Worm (Caenorhabditis elegans) whole organism, L4 larva: ENCODE data around the gene ilys-4.

Experiments
- F44E2.7 ChIP-seq: fragments of 200-800 bp; sonication (Bioruptor generic); IDR thresholded peaks from 2 replicates; pipeline ENCODE4 v2.1.2; 2022; ENCODE audit warnings: missing genetic modification characterization, missing compliant biosample characterization
- F49E8.2 ChIP-seq: sonication (generic microtip); optimal IDR thresholded peaks from 2 replicates; lab custom pipeline; 2016; ENCODE audit warnings: missing compliant biosample characterization, mild to moderate bottlenecking, missing genetic modification characterization, borderline replicate concordance
- R02D3.7 ChIP-seq: fragments of 150-350 bp; sonication (generic microtip); optimal IDR thresholded peaks from 3 replicates; lab custom pipeline; 2014; ENCODE audit warnings: missing biosample characterization, missing genetic modification characterization
- T20F7.1 ChIP-seq: fragments of 200-800 bp; sonication (Bioruptor generic); optimal IDR thresholded peaks from 2 replicates; lab custom pipeline; 2018; ENCODE audit warnings: mild to moderate bottlenecking, missing genetic modification characterization, missing compliant biosample characterization
- T26A8.4 ChIP-seq: fragments of 200-800 bp; sonication (Bioruptor generic); IDR thresholded peaks from 2 replicates; pipeline ENCODE4 v1.3.6; 2022; ENCODE audit warnings: missing genetic modification characterization, missing compliant biosample characterization
- Y48G9A.11 ChIP-seq: fragments of 200-800 bp; sonication (Bioruptor generic); IDR thresholded peaks from 2 replicates; pipeline ENCODE4 v1.3.6; 2022; ENCODE audit warnings: missing genetic modification reagents, missing genetic modification characterization, missing compliant biosample characterization
- Y75B8A.6 ChIP-seq: fragments of 200-800 bp; sonication (Bioruptor generic); IDR thresholded peaks from 2 replicates; pipeline ENCODE4 v1.3.6; 2022; ENCODE audit warnings: missing genetic modification reagents, missing genetic modification characterization, missing compliant biosample characterization
- ZK337.2 ChIP-seq: fragments of 200-800 bp; sonication (Bioruptor generic); IDR thresholded peaks from 2 replicates; pipeline ENCODE4 v1.3.6; 2022; ENCODE audit warnings: missing genetic modification reagents, missing genetic modification characterization, missing compliant biosample characterization
- aha-1 ChIP-seq: fragments of 150-350 bp; peaks from one replicate; lab custom pipeline; 2014; ENCODE audit warnings: missing biosample characterization, missing genetic modification characterization
- aly-2 ChIP-seq: sonication (generic microtip); optimal IDR thresholded peaks from 2 replicates; lab custom pipeline; 2018; ENCODE audit warnings: missing biosample characterization, missing genetic modification characterization
- ama-1 ChIP-seq: fragments of 150-350 bp; optimal IDR thresholded peaks from 2 replicates; lab custom pipeline; 2014; ENCODE audit warnings: inconsistent platforms, mixed read lengths
- attf-4 ChIP-seq: sonication (generic microtip); optimal IDR thresholded peaks from 3 replicates; lab custom pipeline; 2017; ENCODE audit warnings: missing biosample characterization, missing genetic modification characterization
- ceh-20 ChIP-seq: fragments of 200-800 bp; sonication (Bioruptor generic); IDR thresholded peaks from 2 replicates; pipeline ENCODE4 v1.3.6; 2022; ENCODE audit warnings: missing genetic modification reagents, missing genetic modification characterization, missing compliant biosample characterization
- ceh-32 ChIP-seq: sonication (generic microtip); optimal IDR thresholded peaks from 2 replicates; lab custom pipeline; 2016; ENCODE audit warnings: mild to moderate bottlenecking, missing genetic modification characterization, missing compliant biosample characterization; ENCODE audit not compliant: poor library complexity
- ces-1 ChIP-seq: fragments of 150-350 bp; sonication (generic microtip); optimal IDR thresholded peaks from 4 replicates; lab custom pipeline; 2014; ENCODE audit warnings: missing biosample characterization, missing genetic modification reagents, missing genetic modification characterization
- dmd-6 ChIP-seq: fragments of 200-800 bp; sonication (Bioruptor generic); IDR thresholded peaks from 2 replicates; pipeline ENCODE4 v1.3.6; 2022; ENCODE audit warnings: missing genetic modification reagents, missing genetic modification characterization, missing compliant biosample characterization
- dmd-9 ChIP-seq: fragments of 200-800 bp; sonication (Bioruptor generic); IDR thresholded peaks from 2 replicates; pipeline ENCODE4 v1.3.6; 2022; ENCODE audit warnings: missing genetic modification reagents, missing genetic modification characterization, missing compliant biosample characterization
- duxl-1 ChIP-seq: sonication (generic microtip); optimal IDR thresholded peaks from 2 replicates; lab custom pipeline; 2016; ENCODE audit warnings: mild to moderate bottlenecking, missing genetic modification characterization, moderate library complexity, missing compliant biosample characterization; ENCODE audit not compliant: poor library complexity
- hmg-1.1 ChIP-seq: fragments of 200-800 bp; sonication (Bioruptor generic); IDR thresholded peaks from 2 replicates; pipeline ENCODE4 v1.3.6; 2022; ENCODE audit warnings: missing genetic modification reagents, missing genetic modification characterization, missing compliant biosample characterization
- lin-1 ChIP-seq: fragments of 200-800 bp; sonication (Bioruptor generic); IDR thresholded peaks from 2 replicates; pipeline ENCODE4 v1.3.6; 2022; ENCODE audit warnings: missing genetic modification reagents, missing genetic modification characterization, missing compliant biosample characterization
- lir-3 ChIP-seq: sonication (generic microtip); optimal IDR thresholded peaks from 2 replicates; lab custom pipeline; 2016; ENCODE audit warnings: mild to moderate bottlenecking, missing genetic modification characterization, missing compliant biosample characterization
- madf-5 ChIP-seq, 2 experiments: fragments of 200-800 bp; sonication (Bioruptor generic); IDR thresholded peaks; 2 replicates each; pipeline ENCODE4 v1.3.6; 2022; ENCODE audit warnings: missing compliant biosample characterization in 2 of 2, missing genetic modification characterization in 2 of 2
- madf-9 ChIP-seq: fragments of 200-800 bp; sonication (Bioruptor generic); conservative IDR thresholded peaks from 2 replicates; pipeline ENCODE4 v1.3.6; 2022; ENCODE audit warnings: missing genetic modification reagents, missing genetic modification characterization, missing compliant biosample characterization
- mxl-2 ChIP-seq: fragments of 200-800 bp; sonication (Bioruptor generic); conservative IDR thresholded peaks from 2 replicates; pipeline ENCODE4 v1.3.6; 2022; ENCODE audit warnings: missing genetic modification reagents, missing genetic modification characterization, missing compliant biosample characterization
- mxl-3 ChIP-seq: fragments of 200-800 bp; sonication (Bioruptor generic); optimal IDR thresholded peaks from 2 replicates; lab custom pipeline; 2018; ENCODE audit warnings: mild to moderate bottlenecking, missing genetic modification characterization, missing compliant biosample characterization
- nhr-10 ChIP-seq: fragments of 150-350 bp; optimal IDR thresholded peaks from 2 replicates; lab custom pipeline; 2014; ENCODE audit warnings: missing biosample characterization, missing genetic modification characterization
- nhr-102 ChIP-seq: sonication (generic microtip); optimal IDR thresholded peaks from 2 replicates; lab custom pipeline; 2016; ENCODE audit warnings: mild to moderate bottlenecking, missing genetic modification characterization, moderate library complexity, missing compliant biosample characterization
- nhr-11 ChIP-seq: fragments of 150-350 bp; optimal IDR thresholded peaks from 2 replicates; lab custom pipeline; 2014; ENCODE audit warnings: missing biosample characterization, missing genetic modification characterization
- nhr-25 ChIP-seq: sonication (generic microtip); optimal IDR thresholded peaks from 2 replicates; lab custom pipeline; 2017; ENCODE audit warnings: missing genetic modification characterization, mild to moderate bottlenecking, missing compliant biosample characterization, antibody characterized with exemption, moderate library complexity, borderline replicate concordance; ENCODE audit not compliant: insufficient read depth
- nhr-28 ChIP-seq: fragments of 150-350 bp; optimal IDR thresholded peaks from 2 replicates; lab custom pipeline; 2014; ENCODE audit warnings: missing biosample characterization, missing genetic modification characterization
- nhr-42 ChIP-seq: fragments of 200-800 bp; sonication (Bioruptor generic); IDR thresholded peaks from 2 replicates; pipeline ENCODE4 v1.3.6; 2022; ENCODE audit warnings: missing genetic modification characterization, missing compliant biosample characterization
- nhr-6 ChIP-seq: fragments of 150-350 bp; optimal IDR thresholded peaks from 2 replicates; lab custom pipeline; 2014; ENCODE audit warnings: missing biosample characterization, missing genetic modification characterization
- nhr-77 ChIP-seq: fragments of 150-350 bp; optimal IDR thresholded peaks from 2 replicates; lab custom pipeline; 2014; ENCODE audit warnings: missing biosample characterization, missing genetic modification characterization
- sdz-12 ChIP-seq: fragments of 200-800 bp; sonication (Bioruptor generic); optimal IDR thresholded peaks from 2 replicates; lab custom pipeline; 2018; ENCODE audit warnings: mild to moderate bottlenecking, missing genetic modification characterization, missing compliant biosample characterization
- set-16 ChIP-seq: fragments of 200-800 bp; sonication (Bioruptor generic); IDR thresholded peaks from 2 replicates; pipeline ENCODE4 v1.3.6; 2022; ENCODE audit warnings: missing genetic modification reagents, missing genetic modification characterization, missing compliant biosample characterization
- skn-1 ChIP-seq: fragments of 150-350 bp; optimal IDR thresholded peaks from 2 replicates; lab custom pipeline; 2014; ENCODE audit warnings: missing biosample characterization, missing genetic modification characterization
- snpc-1.2 ChIP-seq: fragments of 200-800 bp; sonication (Bioruptor generic); IDR thresholded peaks from 2 replicates; pipeline ENCODE4 v1.3.6; 2022; ENCODE audit warnings: missing genetic modification reagents, missing genetic modification characterization, missing compliant biosample characterization
- tra-1 ChIP-seq: fragments of 200-800 bp; sonication (Bioruptor generic); IDR thresholded peaks from 2 replicates; pipeline ENCODE4 v1.3.6; 2022; ENCODE audit warnings: missing genetic modification reagents, missing genetic modification characterization, missing compliant biosample characterization
- unc-62 ChIP-seq, 3 experiments: fragments of 150-350 bp in 1 of 3; sonication (generic microtip); optimal IDR thresholded peaks in 2 of 3; peaks in 1 of 3; 1 replicate in 1 of 3; 2 replicates in 2 of 3; lab custom pipeline; 2014 to 2017; ENCODE audit warnings: missing biosample characterization in 3 of 3, missing genetic modification characterization in 3 of 3, missing genetic modification reagents in 3 of 3, missing genotype in 1 of 3
- zag-1 ChIP-seq: fragments of 150-350 bp; optimal IDR thresholded peaks from 2 replicates; lab custom pipeline; 2014; ENCODE audit warnings: missing biosample characterization, missing genetic modification characterization
- zip-11 ChIP-seq: fragments of 200-800 bp; sonication (Bioruptor generic); IDR thresholded peaks from 2 replicates; pipeline ENCODE4 v1.3.6; 2022; ENCODE audit warnings: missing genetic modification characterization, missing compliant biosample characterization
- zip-2 ChIP-seq: fragments of 150-350 bp; optimal IDR thresholded peaks from 2 replicates; lab custom pipeline; 2014; ENCODE audit warnings: missing biosample characterization, missing genetic modification characterization

ilys-4 gene

DNA sequence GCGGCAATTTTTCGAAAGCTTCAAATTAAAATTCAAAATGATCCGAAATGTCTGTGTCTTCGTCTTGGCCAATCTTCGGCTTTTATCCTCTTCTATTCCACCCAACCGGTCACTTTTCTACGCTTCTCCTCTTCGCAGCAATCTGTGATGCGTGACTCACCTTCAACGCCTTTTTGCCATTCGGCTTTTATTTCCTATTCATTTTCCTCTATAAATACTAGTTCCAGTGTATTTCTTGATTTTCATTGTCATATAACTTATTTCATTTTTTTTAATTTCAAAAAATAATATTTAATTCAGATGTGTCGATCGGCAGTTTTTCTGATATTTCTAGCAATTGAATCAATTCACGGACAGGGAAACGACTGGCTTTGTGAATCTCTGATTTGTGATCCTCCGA, 22.8 kb upstream of the ilys-4 start, which contains the start of gene C49H3.16:
Gene C49H3.16, plus strand, starts transcription at position 301 of the 400 bp plus-strand sequence.
- TF ChIP-seq T26A8.4 (GFP tag; lab: Robert Waterston, UW) (no peak), nhr-28 (no peak), sdz-12 (no peak), unc-62 (GFP tag; optimal IDR thresholded peaks at IDR 0.05 in 1 of 2; lab: Kevin White, UChicago) (peak in 1 of 2 experiments; percentile 63), unc-62 (tag; optimal IDR thresholded peaks at IDR 0.05; lab: Kevin White, UChicago) (no peak), nhr-25 (tag; lab: Kevin White, UChicago) (no peak)

DNA sequence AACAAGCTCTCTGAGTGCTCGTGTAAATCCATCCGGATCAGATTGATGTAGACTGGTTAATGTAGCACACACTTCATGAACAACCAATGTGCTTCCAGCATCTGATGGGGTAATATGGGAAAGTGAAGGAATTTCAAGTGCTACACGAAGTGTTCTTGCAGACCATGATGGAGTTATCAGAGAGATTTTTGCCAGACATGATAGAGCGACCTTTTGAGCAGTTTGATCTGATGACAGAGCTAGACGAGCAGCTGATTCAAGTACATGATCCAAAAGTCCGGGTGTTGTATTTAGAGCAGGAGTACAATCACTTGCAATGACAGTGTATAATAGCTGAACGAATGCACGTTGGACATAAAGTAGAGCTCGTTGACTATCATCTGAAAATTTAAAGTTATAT, 20.5 kb upstream of the ilys-4 start:
- peak; percentile 95 for TF ChIP-seq aha-1 (tag; lab: Kevin White, UChicago)
- TF ChIP-seq unc-62 (GFP tag; optimal IDR thresholded peaks at IDR 0.05 in 1 of 2; lab: Kevin White, UChicago) = peak in 1 of 2 experiments; percentile 83
- TF ChIP-seq unc-62 (tag; optimal IDR thresholded peaks at IDR 0.05; lab: Kevin White, UChicago) = no peak
- no peak for TF ChIP-seq ces-1 (GFP tag; lab: Kevin White, UChicago)
- TF ChIP-seq, all 104 proteins: peak for 2

DNA sequence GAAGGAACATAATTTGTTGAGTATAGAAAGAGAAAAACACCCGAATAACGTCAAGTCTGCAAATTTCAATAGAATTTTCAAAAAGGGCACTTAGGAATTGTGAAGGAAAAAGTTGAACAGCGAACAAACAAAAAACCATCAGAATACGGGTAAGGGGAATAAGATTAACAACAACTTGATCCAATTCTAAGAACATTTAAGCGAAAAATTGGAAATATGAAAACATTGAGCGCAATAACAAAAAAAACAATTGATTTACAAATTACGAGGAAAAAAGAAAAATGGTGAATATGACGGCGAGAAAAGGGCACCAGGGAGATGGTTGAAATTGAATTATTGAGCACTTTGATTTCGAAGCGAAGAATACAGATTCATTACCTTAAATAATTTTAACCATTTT, 19.6 kb upstream of the ilys-4 start:
- TF ChIP-seq aha-1 (tag; lab: Kevin White, UChicago) (peak; percentile 90), Y48G9A.11 (GFP tag; lab: Robert Waterston, UW) (no peak), unc-62 (GFP tag; optimal IDR thresholded peaks at IDR 0.05 in 1 of 2; lab: Kevin White, UChicago) (peak in 1 of 2 experiments; percentile 90), unc-62 (tag; optimal IDR thresholded peaks at IDR 0.05; lab: Kevin White, UChicago) (no peak)
- TF ChIP-seq, all 104 proteins: peak for 2

DNA sequence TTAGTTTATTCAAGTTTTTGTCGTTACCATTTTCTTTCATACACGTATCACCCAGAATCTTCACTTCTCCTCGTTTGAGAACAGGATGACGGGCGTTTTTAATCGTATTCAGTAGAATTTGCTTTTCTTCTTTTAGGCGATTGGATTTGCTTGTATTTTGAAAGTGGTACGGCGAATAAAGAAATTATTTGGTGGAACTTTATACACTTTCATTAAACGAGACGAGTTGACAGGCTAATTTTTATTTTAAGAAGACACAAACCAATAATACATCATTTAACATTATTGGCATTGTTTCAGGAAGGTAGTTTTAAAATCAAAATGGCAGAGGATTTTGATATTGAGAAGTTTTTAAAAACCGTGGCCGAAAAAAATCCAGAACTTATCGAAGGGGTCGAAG, 17.6 kb upstream of the ilys-4 start, which contains the start of gene C49H3.4:
Gene C49H3.4, plus strand, starts transcription at position 301 of the 400 bp plus-strand sequence.
- no peak for TF ChIP-seq F44E2.7 (GFP tag; lab: Robert Waterston, UW)
- TF ChIP-seq nhr-77 (tag; lab: Kevin White, UChicago) = no peak
- no peak for TF ChIP-seq duxl-1 (tag; lab: Kevin White, UChicago)
- TF ChIP-seq attf-4 = no peak
- peak; percentile 38 for TF ChIP-seq ama-1 (lab: Kevin White, UChicago)
- TF ChIP-seq T20F7.1 (GFP tag; lab: Kevin White, UChicago) = peak; percentile 8
- TF ChIP-seq skn-1 = no peak
- TF ChIP-seq mxl-3 (GFP tag; lab: Kevin White, UChicago) = no peak
- no peak for TF ChIP-seq snpc-1.2 (GFP tag; lab: Robert Waterston, UW)
- TF ChIP-seq dmd-9 (GFP tag; lab: Robert Waterston, UW) = no peak
- TF ChIP-seq tra-1 (GFP tag; lab: Robert Waterston, UW) = no peak
- no peak for TF ChIP-seq madf-9 (GFP tag; lab: Robert Waterston, UW)
- TF ChIP-seq lin-1 (GFP tag; lab: Robert Waterston, UW) = no peak
- no peak for TF ChIP-seq R02D3.7 (tag; lab: Kevin White, UChicago)
- TF ChIP-seq lir-3 (tag; lab: Kevin White, UChicago) = no peak
- TF ChIP-seq dmd-6 (GFP tag; lab: Robert Waterston, UW) = no peak
- peak; percentile 69 for TF ChIP-seq aha-1 (tag; lab: Kevin White, UChicago)
- TF ChIP-seq Y75B8A.6 (GFP tag; lab: Robert Waterston, UW) = no peak

DNA sequence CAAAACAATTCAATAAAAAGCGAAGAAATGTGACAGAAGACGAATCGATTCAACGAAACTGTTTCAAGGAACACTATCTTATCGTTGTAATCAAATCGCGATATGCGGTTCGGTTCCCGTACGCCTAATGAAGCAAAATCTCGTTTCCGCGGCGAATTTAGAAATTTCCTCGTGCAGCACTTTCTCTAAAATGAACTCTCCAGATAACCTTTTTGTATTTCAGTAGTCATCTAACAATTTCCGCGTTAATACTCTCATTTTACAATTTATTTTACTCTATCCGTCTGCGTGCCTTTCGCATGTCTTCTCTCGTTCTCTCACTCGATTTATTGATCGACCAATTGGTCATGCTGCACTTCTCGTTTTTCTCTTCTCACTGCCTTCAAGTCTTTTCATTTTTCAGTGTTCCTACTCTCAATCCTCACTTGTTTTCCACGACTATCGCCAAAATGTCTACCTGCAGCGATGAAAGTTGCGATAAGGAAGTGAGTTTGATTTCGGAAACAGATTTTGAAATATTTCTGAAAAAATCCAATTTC, 12.9 kb upstream of the ilys-4 start, which contains the start of the genes npp-27 and ntl-4:
Gene npp-27, minus strand, starts transcription at position 51 of the 539 bp plus-strand sequence.
Gene ntl-4, plus strand, starts transcription at position 379 of the 539 bp plus-strand sequence.
- no peak for TF ChIP-seq zag-1 (tag; lab: Kevin White, UChicago)
- TF ChIP-seq nhr-6 (tag; lab: Kevin White, UChicago) = no peak
- no peak for TF ChIP-seq nhr-11 (tag; lab: Kevin White, UChicago)
- no peak for TF ChIP-seq nhr-102
- TF ChIP-seq nhr-77 (tag; lab: Kevin White, UChicago) = no peak
- TF ChIP-seq madf-5 (GFP tag; IDR thresholded peaks at IDR 0.05; lab: Robert Waterston, UW) = no peak
- TF ChIP-seq aly-2 = no peak
- TF ChIP-seq nhr-42 (GFP tag; lab: Robert Waterston, UW) = no peak
- no peak for TF ChIP-seq mxl-2 (GFP tag; lab: Robert Waterston, UW)
- TF ChIP-seq tra-1 (GFP tag; lab: Robert Waterston, UW) = no peak
- TF ChIP-seq F49E8.2 (tag; lab: Kevin White, UChicago) = no peak
- no peak for TF ChIP-seq nhr-10 (tag; lab: Kevin White, UChicago)
- no peak for TF ChIP-seq set-16 (GFP tag; lab: Robert Waterston, UW)
- no peak for TF ChIP-seq dmd-9 (GFP tag; lab: Robert Waterston, UW)
- no peak for TF ChIP-seq ceh-20 (GFP tag; lab: Robert Waterston, UW)
- TF ChIP-seq attf-4 = no peak
- TF ChIP-seq zip-11 (GFP tag; lab: Robert Waterston, UW) = no peak
- no peak for TF ChIP-seq R02D3.7 (tag; lab: Kevin White, UChicago)
- no peak for TF ChIP-seq ZK337.2 (GFP tag; lab: Robert Waterston, UW)
- no peak for TF ChIP-seq zip-2
- no peak for TF ChIP-seq ceh-32 (tag; lab: Kevin White, UChicago)
- TF ChIP-seq hmg-1.1 (GFP tag; lab: Robert Waterston, UW) = 0 out of 2 replicates have a peak, but pooled peaks have one; percentile 27
